Worm (Caenorhabditis elegans): ENCODE data around the gene cyn-12.

DNA sequence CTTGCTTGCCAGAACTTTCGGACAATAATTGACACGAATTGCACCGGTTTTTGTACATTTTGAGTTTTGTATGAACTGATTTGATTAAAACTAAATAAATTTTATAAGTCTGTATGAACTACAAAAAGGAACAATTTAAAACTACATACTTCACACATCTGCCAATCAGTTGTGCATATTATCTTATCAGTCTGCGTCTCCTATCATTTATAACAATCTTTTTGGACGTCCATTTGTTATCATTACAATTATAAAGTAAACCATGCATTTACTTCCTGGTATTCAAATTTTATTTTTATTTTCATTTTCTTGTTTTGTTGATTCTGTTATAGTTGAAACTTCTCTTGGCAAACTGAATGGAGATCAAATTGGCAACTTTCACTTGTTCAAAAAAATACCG is 47.3 kb upstream of the cyn-12 start, which contains the start of gene cest-10:
- no peak for TF ChIP-seq ccch-3 (GFP tag; optimal IDR thresholded peaks at IDR 0.05)
- no peak for TF ChIP-seq madf-10 (tag; optimal IDR thresholded peaks at IDR 0.05)
- no peak for TF ChIP-seq egrh-3 (GFP tag; IDR thresholded peaks at IDR 0.05)
- no peak for TF ChIP-seq snpc-4 (GFP tag; optimal IDR thresholded peaks at IDR 0.05)
- TF ChIP-seq snpc-4 (tag; optimal IDR thresholded peaks at IDR 0.05) = no peak
- no peak for TF ChIP-seq ceh-100 (GFP tag; IDR thresholded peaks at IDR 0.05)
- no peak for TF ChIP-seq efl-1 (GFP tag; optimal IDR thresholded peaks at IDR 0.05)
- TF ChIP-seq lag-1 (GFP tag; IDR thresholded peaks at IDR 0.05) = no peak
- TF ChIP-seq Y95B8A.8 (GFP tag; IDR thresholded peaks at IDR 0.05) = no peak
- TF ChIP-seq hsf-1 (GFP tag; IDR thresholded peaks at IDR 0.05) = no peak
- TF ChIP-seq mcd-1 (GFP tag; IDR thresholded peaks at IDR 0.05) = no peak
- no peak for TF ChIP-seq T26A5.8 (tag; optimal IDR thresholded peaks at IDR 0.05)
- no peak for TF ChIP-seq D2030.7 (GFP tag; IDR thresholded peaks at IDR 0.05)

Measured in whole organism, young adult.